Fruit fly (Drosophila melanogaster) whole organism, prepupa: ENCODE data around the gene CG14856.
A peak's percentile ranks its signal among the peaks of the same experiment; 100 is the strongest.

Experiments
- Blimp-1 ChIP-seq: fragments of 200-800 bp; sonication (Bioruptor generic); optimal IDR thresholded peaks from 3 replicates; lab custom pipeline; 2017; ENCODE audit warnings: missing biosample characterization, missing genetic modification characterization, mild to moderate bottlenecking, moderate library complexity, missing genetic modification reagents
- CG10631 ChIP-seq: fragments of 200-800 bp; sonication (Bioruptor generic); optimal IDR thresholded peaks from 2 replicates; lab custom pipeline; 2016; ENCODE audit warnings: missing biosample characterization, missing genetic modification characterization
- CG11294 ChIP-seq: fragments of 200-800 bp; sonication (Bioruptor generic); IDR thresholded peaks from 2 replicates; pipeline ENCODE4 v1.3.6; 2022; ENCODE audit warnings: missing biosample characterization, missing genetic modification characterization
- CG11902 ChIP-seq: fragments of 200-800 bp; sonication (Bioruptor generic); optimal IDR thresholded peaks from 3 replicates; lab custom pipeline; 2016; ENCODE audit warnings: missing biosample characterization, missing genetic modification characterization
- CG15336 ChIP-seq: fragments of 200-800 bp; sonication (Bioruptor generic); IDR thresholded peaks from 2 replicates; pipeline ENCODE4 v1.3.6; 2022; ENCODE audit warnings: missing biosample characterization, missing genetic modification characterization
- CG16779 ChIP-seq: fragments of 200-800 bp; sonication (Bioruptor generic); optimal IDR thresholded peaks from 3 replicates; lab custom pipeline; 2017; ENCODE audit warnings: missing biosample characterization, mild to moderate bottlenecking, missing genetic modification characterization
- CG3032 ChIP-seq: fragments of 200-800 bp; optimal IDR thresholded peaks from 2 replicates; lab custom pipeline; 2019; ENCODE audit warnings: missing biosample characterization, mild to moderate bottlenecking, missing genetic modification characterization, moderate library complexity
- CG34406 ChIP-seq: fragments of 200-800 bp; sonication (Bioruptor generic); optimal IDR thresholded peaks from 3 replicates; lab custom pipeline; 2016; ENCODE audit warnings: missing biosample characterization, missing genetic modification characterization
- CG4318 ChIP-seq: fragments of 200-800 bp; sonication (Bioruptor generic); optimal IDR thresholded peaks from 3 replicates; lab custom pipeline; 2017; ENCODE audit warnings: missing biosample characterization, mild to moderate bottlenecking, missing genetic modification characterization
- CG6163 ChIP-seq: fragments of 200-800 bp; sonication (Bioruptor generic); IDR thresholded peaks from 3 replicates; pipeline ENCODE4 v1.3.6; 2022; ENCODE audit warnings: missing biosample characterization, missing genetic modification characterization
- CG6808 ChIP-seq: fragments of 200-800 bp; sonication (Bioruptor generic); optimal IDR thresholded peaks from 3 replicates; lab custom pipeline; 2017; ENCODE audit warnings: missing biosample characterization, missing genetic modification characterization, mild to moderate bottlenecking, moderate library complexity, missing genetic modification reagents
- CG7368 ChIP-seq: fragments of 200-800 bp; sonication (Bioruptor generic); optimal IDR thresholded peaks from 3 replicates; lab custom pipeline; 2016; ENCODE audit warnings: missing biosample characterization, missing genetic modification characterization
- CG8119 ChIP-seq: fragments of 200-800 bp; sonication (Bioruptor generic); IDR thresholded peaks from 3 replicates; pipeline ENCODE4 v1.3.6; 2022; ENCODE audit warnings: missing biosample characterization, missing genetic modification characterization
- CG8632 ChIP-seq: fragments of 200-800 bp; sonication (Bioruptor generic); optimal IDR thresholded peaks from 3 replicates; lab custom pipeline; 2016; ENCODE audit warnings: missing biosample characterization, missing genetic modification characterization
- CG9139 ChIP-seq: fragments of 200-800 bp; sonication (Bioruptor generic); optimal IDR thresholded peaks from 3 replicates; lab custom pipeline; 2017; ENCODE audit warnings: missing biosample characterization, mild to moderate bottlenecking, missing genetic modification characterization
- Eip75B ChIP-seq: fragments of 200-800 bp; sonication (Bioruptor generic); optimal IDR thresholded peaks from 3 replicates; lab custom pipeline; 2016; ENCODE audit warnings: missing biosample characterization, missing genetic modification characterization
- Eip78C ChIP-seq: fragments of 200-800 bp; sonication (Bioruptor generic); peaks from one replicate; lab custom pipeline; 2016; ENCODE audit warnings: missing biosample characterization, missing genetic modification characterization
- Ets21C ChIP-seq: fragments of 200-800 bp; sonication (Bioruptor generic); optimal IDR thresholded peaks from 3 replicates; lab custom pipeline; 2016; ENCODE audit warnings: missing biosample characterization, missing genetic modification characterization
- Ets96B ChIP-seq: fragments of 200-800 bp; optimal IDR thresholded peaks from 2 replicates; lab custom pipeline; 2019; ENCODE audit warnings: missing biosample characterization, mild to moderate bottlenecking, missing genetic modification characterization, moderate library complexity
- Gug ChIP-seq: fragments of 200-800 bp; sonication (Bioruptor generic); IDR thresholded peaks from 2 replicates; pipeline ENCODE4 v1.3.6; 2022; ENCODE audit warnings: missing biosample characterization, missing genetic modification characterization
- Hr38 ChIP-seq: sonication (Bioruptor generic); optimal IDR thresholded peaks from 2 replicates; lab custom pipeline; 2016; ENCODE audit warnings: missing biosample characterization, missing genetic modification characterization
- Hr39 ChIP-seq: fragments of 200-800 bp; sonication (Bioruptor generic); optimal IDR thresholded peaks from 2 replicates; lab custom pipeline; 2016; ENCODE audit warnings: missing biosample characterization, missing genetic modification characterization
- Hr4 ChIP-seq: fragments of 200-800 bp; sonication (Bioruptor generic); optimal IDR thresholded peaks from 3 replicates; lab custom pipeline; 2016; ENCODE audit warnings: missing biosample characterization, missing genetic modification characterization
- Lpt ChIP-seq: fragments of 200-800 bp; sonication (Bioruptor generic); optimal IDR thresholded peaks from 3 replicates; lab custom pipeline; 2016; ENCODE audit warnings: missing biosample characterization, missing genetic modification characterization
- Met ChIP-seq: fragments of 200-800 bp; sonication (Bioruptor generic); optimal IDR thresholded peaks from 3 replicates; lab custom pipeline; 2016; ENCODE audit warnings: missing biosample characterization, missing genetic modification characterization
- OdsH ChIP-seq: fragments of 200-800 bp; sonication (Bioruptor generic); optimal IDR thresholded peaks from 3 replicates; lab custom pipeline; 2016; ENCODE audit warnings: missing biosample characterization, missing genetic modification characterization
- Smox ChIP-seq: fragments of 200-800 bp; sonication (Bioruptor generic); optimal IDR thresholded peaks from 3 replicates; lab custom pipeline; 2016; ENCODE audit warnings: missing biosample characterization, missing genetic modification characterization
- Sox102F ChIP-seq: fragments of 200-800 bp; sonication (Bioruptor generic); optimal IDR thresholded peaks from 2 replicates; lab custom pipeline; 2016; ENCODE audit warnings: missing biosample characterization, mild to moderate bottlenecking, missing genetic modification characterization
- Sox14 ChIP-seq: fragments of 200-800 bp; sonication (Bioruptor generic); optimal IDR thresholded peaks from 3 replicates; lab custom pipeline; 2016; ENCODE audit warnings: missing biosample characterization, missing genetic modification characterization
- achi ChIP-seq: fragments of 200-800 bp; sonication (Bioruptor generic); optimal IDR thresholded peaks from 3 replicates; lab custom pipeline; 2016; ENCODE audit warnings: missing biosample characterization, missing genetic modification characterization
- acj6 ChIP-seq: fragments of 200-800 bp; sonication (Bioruptor generic); optimal IDR thresholded peaks from 3 replicates; lab custom pipeline; 2016; ENCODE audit warnings: missing biosample characterization, missing genetic modification characterization
- cyc ChIP-seq: fragments of 200-800 bp; sonication (Bioruptor generic); optimal IDR thresholded peaks from 3 replicates; lab custom pipeline; 2016; ENCODE audit warnings: missing biosample characterization, missing genetic modification characterization
- dac ChIP-seq: fragments of 200-800 bp; sonication (Bioruptor generic); optimal IDR thresholded peaks from 2 replicates; lab custom pipeline; 2017; ENCODE audit warnings: missing biosample characterization, mild to moderate bottlenecking, missing genetic modification characterization
- dsx ChIP-seq: fragments of 200-800 bp; optimal IDR thresholded peaks from 3 replicates; lab custom pipeline; 2019; ENCODE audit warnings: missing biosample characterization, mild to moderate bottlenecking, missing genetic modification characterization, moderate library complexity; ENCODE audit not compliant: poor library complexity, severe bottlenecking
- fkh ChIP-seq: fragments of 200-800 bp; sonication (Bioruptor generic); optimal IDR thresholded peaks from 3 replicates; lab custom pipeline; 2017; ENCODE audit warnings: missing biosample characterization, mild to moderate bottlenecking, missing genetic modification characterization, moderate library complexity
- pdm3 ChIP-seq: fragments of 200-800 bp; sonication (Bioruptor generic); optimal IDR thresholded peaks from 3 replicates; lab custom pipeline; 2016; ENCODE audit warnings: missing biosample characterization, missing genetic modification characterization
- salr ChIP-seq, 2 experiments: fragments of 200-800 bp; sonication (Bioruptor generic); optimal IDR thresholded peaks; 3 replicates each; lab custom pipeline; 2016 to 2018; ENCODE audit warnings: missing biosample characterization in 2 of 2, missing genetic modification characterization in 2 of 2, mild to moderate bottlenecking in 1 of 2
- ss ChIP-seq, 2 experiments: fragments of 200-800 bp; sonication (Bioruptor generic); optimal IDR thresholded peaks; 2 replicates in 1 of 2; 3 replicates in 1 of 2; lab custom pipeline; 2017 to 2018; ENCODE audit warnings: mild to moderate bottlenecking in 2 of 2, missing biosample characterization in 2 of 2, missing genetic modification characterization in 2 of 2, moderate library complexity in 1 of 2
- svp ChIP-seq: fragments of 200-800 bp; sonication (Bioruptor generic); peaks from one replicate; lab custom pipeline; 2016; ENCODE audit warnings: missing biosample characterization, missing genetic modification characterization
- topi ChIP-seq: fragments of 200-800 bp; sonication (Bioruptor generic); optimal IDR thresholded peaks from 3 replicates; lab custom pipeline; 2016; ENCODE audit warnings: missing biosample characterization, missing genetic modification characterization
- vri ChIP-seq: fragments of 200-800 bp; sonication (Bioruptor generic); optimal IDR thresholded peaks from 3 replicates; lab custom pipeline; 2016; ENCODE audit warnings: missing biosample characterization, mild to moderate bottlenecking, missing genetic modification characterization

The CG14856 gene

dm6 chr3R:14749077-14749798, 49.5 kb upstream of the CG14856 start (continued):
- TF ChIP-seq CG3032 (tag; lab: Kevin White, UChicago) (peak; percentile 44), topi (peak; percentile 61), Ets96B (peak; percentile 43), CG7368 (peak; percentile 46), Smox (GFP tag; lab: Kevin White, UChicago) (no peak), Gug (GFP tag; lab: Robert Waterston, UW) (no peak), CG10631 (no peak), CG8119 (peak; percentile 38; the same call in 1 of the 3 replicates), achi (peak; percentile 33), CG9139 (GFP tag; lab: Kevin White, UChicago) (peak; percentile 82), svp (GFP tag; lab: Kevin White, UChicago) (peak; percentile 79), CG6163 (peak; percentile 58), salr (GFP tag; optimal IDR thresholded peaks at IDR 0.05; lab: Kevin White, UChicago) (peak in 1 of 2 experiments; percentile 41), CG15336 (peak; percentile 60; the same call in 1 of the 2 replicates)

- TF ChIP-seq dsx (GFP tag; lab: Kevin White, UChicago) (peak; percentile 47), CG6808 (GFP tag; lab: Kevin White, UChicago) (no peak), Sox14 (GFP tag; lab: Kevin White, UChicago) (peak; percentile 26), svp (GFP tag; lab: Kevin White, UChicago) (no peak), vri (GFP tag; lab: Kevin White, UChicago) (peak; percentile 1), Met (GFP tag; lab: Kevin White, UChicago) (no peak)
These were observed 47.8 kb upstream of the CG14856 start, which contains the start of gene smp-30 for dm6 chr3R:14751023-14751422. smp-30 (minus strand) TSS chr3R:14751246.

dm6 chr3R:14754360-14754759, 44.4 kb upstream of the CG14856 start, which contains the start of gene CG7362:
CG7362 (minus strand) TSS chr3R:14754460.
- TF ChIP-seq Gug (GFP tag; lab: Robert Waterston, UW), result no peak
- TF ChIP-seq CG4318 (GFP tag; lab: Kevin White, UChicago), result no peak
- TF ChIP-seq CG10631, result no peak
- TF ChIP-seq Hr39 (GFP tag; lab: Kevin White, UChicago), result no peak
- no peak for TF ChIP-seq acj6 (GFP tag; lab: Kevin White, UChicago)
- no peak for TF ChIP-seq svp (GFP tag; lab: Kevin White, UChicago)
- TF ChIP-seq dac, result no peak
- TF ChIP-seq Hr38, result no peak
- no peak for TF ChIP-seq Sox14 (GFP tag; lab: Kevin White, UChicago)
- TF ChIP-seq CG11902 (GFP tag; lab: Kevin White, UChicago), result no peak

dm6 chr3R:14754806-14755488, 43.8 kb upstream of the CG14856 start:
- TF ChIP-seq Sox102F (peak; percentile 65), dac (no peak), CG8119 (0 out of 3 replicates have a peak, but pooled peaks have one; percentile 39), Hr4 (GFP tag; lab: Kevin White, UChicago) (peak; percentile 49), fkh (peak; percentile 54), Ets21C (GFP tag; lab: Kevin White, UChicago) (peak; percentile 53), pdm3 (GFP tag; lab: Kevin White, UChicago) (peak; percentile 43), ss (GFP tag; optimal IDR thresholded peaks at IDR 0.05; lab: Kevin White, UChicago) (no peak), Smox (GFP tag; lab: Kevin White, UChicago) (peak; percentile 76), CG6163 (peak; percentile 70), Met (GFP tag; lab: Kevin White, UChicago) (peak; percentile 78), Eip78C (GFP tag; lab: Kevin White, UChicago) (peak; percentile 65), CG6808 (GFP tag; lab: Kevin White, UChicago) (no peak), Hr39 (GFP tag; lab: Kevin White, UChicago) (peak; percentile 71), dsx (GFP tag; lab: Kevin White, UChicago) (no peak), CG11294 (GFP tag; lab: Robert Waterston, UW) (no peak), Lpt (GFP tag; lab: Kevin White, UChicago) (no peak), cyc (peak; percentile 79), OdsH (GFP tag; lab: Kevin White, UChicago) (peak; percentile 63), Eip75B (GFP tag; lab: Kevin White, UChicago) (peak; percentile 56), achi (peak; percentile 34), Blimp-1 (GFP tag; lab: Kevin White, UChicago) (peak; percentile 39), CG11902 (GFP tag; lab: Kevin White, UChicago) (peak; percentile 59), CG9139 (GFP tag; lab: Kevin White, UChicago) (no peak), topi (peak; percentile 82), CG34406 (peak; percentile 66), Gug (GFP tag; lab: Robert Waterston, UW) (peak; percentile 22; the same call in 1 of the 2 replicates), CG8632 (peak; percentile 41), CG4318 (GFP tag; lab: Kevin White, UChicago) (no peak), CG16779 (tag; lab: Kevin White, UChicago) (no peak)
